Worm (Caenorhabditis elegans) whole organism, young adult: ENCODE measurements around the gene F11G11.14.

Experiments
- B0019.2 ChIP-seq: fragments of 200-800 bp; sonication (Bioruptor generic); conservative IDR thresholded peaks from 2 replicates; pipeline ENCODE4 v1.3.6; 2022; ENCODE audit warnings: missing genetic modification reagents, missing genetic modification characterization, missing compliant biosample characterization
- T07F8.4 ChIP-seq: sonication (generic microtip); optimal IDR thresholded peaks from 2 replicates; lab custom pipeline; 2016; ENCODE audit warnings: mild to moderate bottlenecking, missing genetic modification characterization, moderate library complexity, missing compliant biosample characterization
- ama-1 ChIP-seq, 3 experiments: fragments of 150-350 bp in 1 of 3; sonication (generic microtip) in 2 of 3; optimal IDR thresholded peaks; 2 replicates each; lab custom pipeline; 2014 to 2018; ENCODE audit warnings: missing biosample characterization in 2 of 3, missing genetic modification characterization in 2 of 3, missing genetic modification reagents in 2 of 3
- him-1 ChIP-seq: sonication (generic microtip); optimal IDR thresholded peaks from 2 replicates; lab custom pipeline; 2016; ENCODE audit warnings: missing genotype, missing genetic modification reagents, missing genetic modification characterization, missing compliant biosample characterization
- hlh-26 ChIP-seq: fragments of 200-800 bp; sonication (Bioruptor generic); conservative IDR thresholded peaks from 2 replicates; pipeline ENCODE4 v1.3.6; 2022; ENCODE audit warnings: missing genetic modification reagents, missing genetic modification characterization, missing compliant biosample characterization
- pha-4 ChIP-seq: fragments of 150-350 bp; sonication (generic microtip); optimal IDR thresholded peaks from 2 replicates; lab custom pipeline; 2014; ENCODE audit warnings: missing biosample characterization, missing genetic modification reagents, missing genetic modification characterization
- sea-2 ChIP-seq: fragments of 200-800 bp; sonication (Bioruptor generic); IDR thresholded peaks from 2 replicates; pipeline ENCODE4 v1.3.6; 2022; ENCODE audit warnings: missing genetic modification characterization, missing compliant biosample characterization

DNA sequence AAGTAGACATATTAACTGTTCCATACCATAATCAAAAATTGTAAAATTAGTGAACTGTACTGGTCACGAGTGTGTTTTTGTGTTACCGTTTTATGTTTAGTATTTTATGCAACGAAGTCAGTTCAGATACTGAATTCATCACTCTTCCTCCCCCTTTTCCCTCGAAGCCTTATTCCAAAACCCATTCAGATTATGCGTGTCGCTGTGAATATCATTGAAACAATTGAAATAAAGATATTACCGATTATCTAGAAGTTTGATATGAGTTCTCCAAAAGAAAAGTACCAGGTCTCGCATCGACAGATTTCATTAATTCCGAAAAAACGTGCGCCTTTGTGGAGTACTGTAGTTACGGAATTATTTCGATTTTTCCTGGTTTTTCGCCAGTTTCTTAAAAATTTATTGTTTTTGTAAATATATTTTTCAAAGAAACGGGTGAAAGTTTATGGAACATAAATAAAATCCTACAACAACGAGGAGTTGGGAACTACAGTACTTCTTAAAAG is 4.5 kb upstream of the F11G11.14 start:
- TF ChIP-seq ama-1 (optimal IDR thresholded peaks at IDR 0.05; lab: Kevin White, UChicago) (no peak), ama-1 (GFP tag; optimal IDR thresholded peaks at IDR 0.05; lab: Kevin White, UChicago) (no peak), hlh-26 (GFP tag; lab: Robert Waterston, UW) (no peak), pha-4 (tag; lab: Kevin White, UChicago) (no peak), B0019.2 (GFP tag; lab: Robert Waterston, UW) (no peak), sea-2 (no peak), him-1 (tag; lab: Kevin White, UChicago) (no peak), T07F8.4 (tag; lab: Kevin White, UChicago) (no peak)
